Worm (Caenorhabditis elegans) whole organism, young adult: Measurements from ENCODE around the gene H12D21.9.

Experiments used
- F49E8.2 ChIP-seq: sonication (generic microtip); optimal IDR thresholded peaks from 3 replicates; lab custom pipeline; 2017; ENCODE audit warnings: missing genetic modification characterization, mild to moderate bottlenecking, missing compliant biosample characterization, antibody characterized with exemption, moderate library complexity; ENCODE audit not compliant: insufficient read depth
- F55B11.4 ChIP-seq: sonication (generic microtip); optimal IDR thresholded peaks from 2 replicates; lab custom pipeline; 2016; ENCODE audit warnings: missing compliant biosample characterization, missing genetic modification characterization, borderline replicate concordance; ENCODE audit not compliant: insufficient read depth
- Y79H2A.3 ChIP-seq: fragments of 200-800 bp; sonication (Bioruptor generic); conservative IDR thresholded peaks from 2 replicates; pipeline ENCODE4 v1.3.6; 2022; ENCODE audit warnings: missing genetic modification reagents, missing genetic modification characterization, missing compliant biosample characterization
- ama-1 ChIP-seq, 3 experiments: fragments of 150-350 bp in 1 of 3; sonication (generic microtip) in 2 of 3; optimal IDR thresholded peaks; 2 replicates each; lab custom pipeline; 2014 to 2018; ENCODE audit warnings: missing biosample characterization in 2 of 3, missing genetic modification characterization in 2 of 3, missing genetic modification reagents in 2 of 3
- attf-5 ChIP-seq: fragments of 200-800 bp; sonication (Bioruptor generic); optimal IDR thresholded peaks from 2 replicates; lab custom pipeline; 2018; ENCODE audit warnings: mild to moderate bottlenecking, missing genetic modification characterization, missing compliant biosample characterization
- bed-1 ChIP-seq: fragments of 200-800 bp; sonication (Bioruptor generic); IDR thresholded peaks from 2 replicates; pipeline ENCODE4 v1.3.6; 2022; ENCODE audit warnings: missing genetic modification reagents, missing genetic modification characterization, missing compliant biosample characterization
- die-1 ChIP-seq: sonication (generic microtip); optimal IDR thresholded peaks from 2 replicates; lab custom pipeline; 2016; ENCODE audit warnings: missing genotype, mild to moderate bottlenecking, missing genetic modification characterization, missing compliant biosample characterization
- lin-54 ChIP-seq: fragments of 200-800 bp; sonication (Bioruptor generic); optimal IDR thresholded peaks from 2 replicates; lab custom pipeline; 2018; ENCODE audit warnings: mild to moderate bottlenecking, missing genetic modification characterization, missing compliant biosample characterization
- mcd-1 ChIP-seq: fragments of 200-800 bp; sonication (Bioruptor generic); IDR thresholded peaks from 2 replicates; pipeline ENCODE4 v1.3.6; 2022; ENCODE audit warnings: missing genetic modification reagents, missing genetic modification characterization, missing compliant biosample characterization
- mel-28 ChIP-seq: sonication (generic microtip); optimal IDR thresholded peaks from 2 replicates; lab custom pipeline; 2016; ENCODE audit warnings: borderline replicate concordance, mild to moderate bottlenecking, missing genetic modification characterization, missing compliant biosample characterization
- nfya-2 ChIP-seq: fragments of 200-800 bp; sonication (Bioruptor generic); IDR thresholded peaks from 2 replicates; pipeline ENCODE4 v1.3.6; 2022; ENCODE audit warnings: missing genetic modification reagents, missing genetic modification characterization, missing compliant biosample characterization
- nhr-90 ChIP-seq: sonication (generic microtip); optimal IDR thresholded peaks from 2 replicates; lab custom pipeline; 2016; ENCODE audit warnings: missing genotype, mild to moderate bottlenecking, missing genetic modification characterization, missing compliant biosample characterization
- unc-62 ChIP-seq: fragments of 150-350 bp; optimal IDR thresholded peaks from 2 replicates; lab custom pipeline; 2014; ENCODE audit warnings: missing biosample characterization, missing genetic modification reagents, missing genetic modification characterization
- ztf-3 ChIP-seq: fragments of 200-800 bp; sonication (Bioruptor generic); optimal IDR thresholded peaks from 2 replicates; lab custom pipeline; 2018; ENCODE audit warnings: mild to moderate bottlenecking, missing genetic modification characterization, missing compliant biosample characterization

- TF ChIP-seq unc-62 (GFP tag; lab: Kevin White, UChicago) (no peak), die-1 (tag; lab: Kevin White, UChicago) (no peak), bed-1 (GFP tag; lab: Robert Waterston, UW) (no peak), ztf-3 (GFP tag; lab: Kevin White, UChicago) (no peak), F49E8.2 (tag; lab: Kevin White, UChicago) (no peak), lin-54 (GFP tag; lab: Kevin White, UChicago) (no peak), mel-28 (tag; lab: Kevin White, UChicago) (no peak), attf-5 (no peak), nfya-2 (GFP tag; lab: Robert Waterston, UW) (no peak), Y79H2A.3 (GFP tag; lab: Robert Waterston, UW) (no peak), nhr-90 (no peak), ama-1 (optimal IDR thresholded peaks at IDR 0.05; lab: Kevin White, UChicago) (no peak), ama-1 (GFP tag; optimal IDR thresholded peaks at IDR 0.05; lab: Kevin White, UChicago) (no peak), F55B11.4 (tag; lab: Kevin White, UChicago) (no peak), mcd-1 (GFP tag; lab: Robert Waterston, UW) (no peak)
Observed at ce11 chrV:14924104-14924503, 14.8 kb upstream of the H12D21.9 start, which contains the start of gene srg-54.
